In genomic region chrIV:8529039-8529438, ce11 we compare ENCODE assay signal across 4 worm cellular contexts.
TF ChIP-seq lines count a peak whose summit lies in the region.

No protein-coding gene starts in this region.

TF ChIP-seq in whole organism, L1 larva, 84 proteins besides CTCF, POLR2A, EP300 and RAD21 (continued from another document and continues in another):
- TF ChIP-seq efl-3 (GFP tag; optimal IDR thresholded peaks at IDR 0.05; lab: Kevin White, UChicago) (no peak), ces-1 (GFP tag; optimal IDR thresholded peaks at IDR 0.05; lab: Kevin White, UChicago) (no peak), fkh-10 (GFP tag; optimal IDR thresholded peaks at IDR 0.05; lab: Kevin White, UChicago) (no peak), lin-13 (GFP tag; optimal IDR thresholded peaks at IDR 0.05; lab: Kevin White, UChicago) (peak; percentile 26), dsc-1 (tag; optimal IDR thresholded peaks at IDR 0.05; lab: Kevin White, UChicago) (no peak), ceh-88 (GFP tag; IDR thresholded peaks at IDR 0.05; lab: Robert Waterston, UW) (no peak), egl-13 (tag; optimal IDR thresholded peaks at IDR 0.05; lab: Kevin White, UChicago) (no peak), ceh-82 (tag; optimal IDR thresholded peaks at IDR 0.05; lab: Kevin White, UChicago) (no peak), hpl-2 (GFP tag; optimal IDR thresholded peaks at IDR 0.05; lab: Kevin White, UChicago) (no peak), lin-35 (GFP tag; optimal IDR thresholded peaks at IDR 0.05; lab: Kevin White, UChicago) (peak in 1 of 2 experiments; percentile 72), elt-3 (tag; optimal IDR thresholded peaks at IDR 0.05; lab: Kevin White, UChicago) (peak in 5 of 6 experiments; percentile 25 to 99 (median 70)), blmp-1 (tag; optimal IDR thresholded peaks at IDR 0.05; lab: Kevin White, UChicago) (peak; percentile 92), ceh-90 (tag; optimal IDR thresholded peaks at IDR 0.05; lab: Kevin White, UChicago) (no peak), unc-62 (GFP tag; optimal IDR thresholded peaks at IDR 0.05; lab: Kevin White, UChicago) (no peak), nhr-20 (tag; optimal IDR thresholded peaks at IDR 0.05; lab: Kevin White, UChicago) (peak; percentile 92), nhr-28 (tag; optimal IDR thresholded peaks at IDR 0.05; lab: Kevin White, UChicago) (no peak), nhr-84 (tag; optimal IDR thresholded peaks at IDR 0.05; lab: Kevin White, UChicago) (no peak), F16B12.6 (tag; optimal IDR thresholded peaks at IDR 0.05; lab: Kevin White, UChicago) (no peak), lir-3 (tag; optimal IDR thresholded peaks at IDR 0.05; lab: Kevin White, UChicago; ENCODE audit: poor library complexity) (peak; percentile 6), xbp-1 (tag; optimal IDR thresholded peaks at IDR 0.05; lab: Kevin White, UChicago) (peak; percentile 72), ceh-63 (GFP tag; optimal IDR thresholded peaks at IDR 0.05; lab: Kevin White, UChicago) (no peak), Y116A8C.19 (tag; optimal IDR thresholded peaks at IDR 0.05; lab: Kevin White, UChicago; ENCODE audit: borderline replicate concordance) (no peak), lsy-2 (tag; optimal IDR thresholded peaks at IDR 0.05; lab: Kevin White, UChicago) (peak; percentile 40 to 74), C04F5.9 (tag; optimal IDR thresholded peaks at IDR 0.05; lab: Kevin White, UChicago) (no peak), nhr-90 (tag; optimal IDR thresholded peaks at IDR 0.05; lab: Kevin White, UChicago; ENCODE audit: poor library complexity) (peak; percentile 84), ama-1 (optimal IDR thresholded peaks at IDR 0.05; lab: Kevin White, UChicago) (no peak), zag-1 (tag; optimal IDR thresholded peaks at IDR 0.05; lab: Kevin White, UChicago) (no peak), alr-1 (tag; optimal IDR thresholded peaks at IDR 0.05; lab: Kevin White, UChicago; ENCODE audit: borderline replicate concordance) (no peak), hlh-17 (GFP tag; optimal IDR thresholded peaks at IDR 0.05; lab: Kevin White, UChicago; ENCODE audit: borderline replicate concordance) (no peak), swsn-7 (tag; optimal IDR thresholded peaks at IDR 0.05; lab: Kevin White, UChicago) (peak; percentile 46), aly-2 (tag; optimal IDR thresholded peaks at IDR 0.05; lab: Kevin White, UChicago) (no peak), grh-1 (GFP tag; IDR thresholded peaks at IDR 0.05; lab: Robert Waterston, UW) (peak; percentile 95)

TF ChIP-seq in whole organism, L2 larva, 48 proteins besides CTCF, POLR2A, EP300 and RAD21 (continued from another document):
- TF ChIP-seq sma-9 (GFP tag; optimal IDR thresholded peaks at IDR 0.05; lab: Kevin White, UChicago) (peak; percentile 96), sma-9 (tag; optimal IDR thresholded peaks at IDR 0.05; lab: Kevin White, UChicago) (no peak), fos-1 (tag; optimal IDR thresholded peaks at IDR 0.05; lab: Kevin White, UChicago) (peak; percentile 11), C34F6.9 (tag; optimal IDR thresholded peaks at IDR 0.05; lab: Kevin White, UChicago) (peak; percentile 17), nhr-23 (tag; optimal IDR thresholded peaks at IDR 0.05; lab: Kevin White, UChicago) (no peak), lin-13 (GFP tag; optimal IDR thresholded peaks at IDR 0.05; lab: Kevin White, UChicago) (no peak), nhr-237 (tag; optimal IDR thresholded peaks at IDR 0.05; lab: Kevin White, UChicago) (no peak), gmeb-1 (tag; optimal IDR thresholded peaks at IDR 0.05; lab: Kevin White, UChicago) (peak; percentile 55), alr-1 (tag; optimal IDR thresholded peaks at IDR 0.05; lab: Kevin White, UChicago) (no peak), nhr-6 (tag; optimal IDR thresholded peaks at IDR 0.05; lab: Kevin White, UChicago) (peak; percentile 76), snpc-4 (tag; optimal IDR thresholded peaks at IDR 0.05; lab: Kevin White, UChicago) (no peak), unc-62 (GFP tag; optimal IDR thresholded peaks at IDR 0.05; lab: Kevin White, UChicago) (no peak), lin-39 (tag; optimal IDR thresholded peaks at IDR 0.05; lab: Kevin White, UChicago) (no peak), nhr-11 (tag; optimal IDR thresholded peaks at IDR 0.05; lab: Kevin White, UChicago) (no peak), blmp-1 (tag; optimal IDR thresholded peaks at IDR 0.05; lab: Kevin White, UChicago; ENCODE audit: insufficient read depth) (peak; percentile 73), peb-1 (tag; optimal IDR thresholded peaks at IDR 0.05; lab: Kevin White, UChicago) (no peak), sma-3 (GFP tag; optimal IDR thresholded peaks at IDR 0.05; lab: Kevin White, UChicago) (peak; percentile 91), ztf-11 (tag; optimal IDR thresholded peaks at IDR 0.05; lab: Kevin White, UChicago) (no peak), lsy-2 (tag; optimal IDR thresholded peaks at IDR 0.05; lab: Kevin White, UChicago) (peak in 1 of 2 experiments; percentile 58), aly-2 (tag; optimal IDR thresholded peaks at IDR 0.05; lab: Kevin White, UChicago) (no peak), nhr-25 (tag; optimal IDR thresholded peaks at IDR 0.05; lab: Kevin White, UChicago) (peak; percentile 95), Y55F3AM.14 (GFP tag; optimal IDR thresholded peaks at IDR 0.05; lab: Kevin White, UChicago) (no peak), mab-5 (tag; optimal IDR thresholded peaks at IDR 0.05; lab: Kevin White, UChicago) (no peak), ceh-82 (tag; optimal IDR thresholded peaks at IDR 0.05; lab: Kevin White, UChicago) (no peak), sem-4 (tag; optimal IDR thresholded peaks at IDR 0.05; lab: Kevin White, UChicago) (peak; percentile 50), elt-3 (tag; optimal IDR thresholded peaks at IDR 0.05; lab: Kevin White, UChicago) (no peak), zag-1 (tag; optimal IDR thresholded peaks at IDR 0.05; lab: Kevin White, UChicago) (no peak), nhr-12 (tag; optimal IDR thresholded peaks at IDR 0.05; lab: Kevin White, UChicago) (no peak), nhr-10 (tag; optimal IDR thresholded peaks at IDR 0.05; lab: Kevin White, UChicago) (no peak), egl-27 (tag; optimal IDR thresholded peaks at IDR 0.05; lab: Kevin White, UChicago) (peak; percentile 66), ztf-4 (tag; optimal IDR thresholded peaks at IDR 0.05; lab: Kevin White, UChicago) (no peak), unc-55 (GFP tag; optimal IDR thresholded peaks at IDR 0.05; lab: Kevin White, UChicago) (no peak), nhr-21 (tag; optimal IDR thresholded peaks at IDR 0.05; lab: Kevin White, UChicago) (peak; percentile 93), dmd-4 (tag; optimal IDR thresholded peaks at IDR 0.05; lab: Kevin White, UChicago) (no peak)

TF ChIP-seq in whole organism, L3 larva, 47 proteins besides CTCF, POLR2A, EP300 and RAD21 (continued from another document):
- TF ChIP-seq ZK546.5 (tag; optimal IDR thresholded peaks at IDR 0.05; lab: Kevin White, UChicago) (no peak), nhr-23 (tag; optimal IDR thresholded peaks at IDR 0.05; lab: Kevin White, UChicago) (peak; percentile 95), lsy-12 (tag; optimal IDR thresholded peaks at IDR 0.05; lab: Kevin White, UChicago) (peak; percentile 55), nhr-43 (tag; optimal IDR thresholded peaks at IDR 0.05; lab: Kevin White, UChicago; ENCODE audit: poor library complexity, severe bottlenecking) (peak; percentile 96), nfya-1 (tag; optimal IDR thresholded peaks at IDR 0.05; lab: Kevin White, UChicago; ENCODE audit: insufficient read depth) (peak; percentile 9)

TF ChIP-seq in whole organism, L4 larva, 104 proteins besides CTCF, POLR2A, EP300 and RAD21 (continued from another document):
- 0 out of 2 replicates have a peak, but pooled peaks have one; percentile 8 for TF ChIP-seq ctbp-1 (GFP tag; IDR thresholded peaks at IDR 0.05; lab: Robert Waterston, UW)
- peak; percentile 34; the same call in 1 of the 2 replicates for TF ChIP-seq mdt-29 (GFP tag; IDR thresholded peaks at IDR 0.05; lab: Robert Waterston, UW)
- TF ChIP-seq hlh-30 (tag; optimal IDR thresholded peaks at IDR 0.05; lab: Kevin White, UChicago; ENCODE audit: insufficient read depth), result peak; percentile 82
- no peak; the same call in 1 of the 2 replicates for TF ChIP-seq mxl-2 (GFP tag; conservative IDR thresholded peaks at IDR 0.05; lab: Robert Waterston, UW)
- TF ChIP-seq tag-97 (GFP tag; IDR thresholded peaks at IDR 0.05; lab: Robert Waterston, UW), result no peak
- TF ChIP-seq tra-1 (GFP tag; IDR thresholded peaks at IDR 0.05; lab: Robert Waterston, UW), result no peak
- 0 out of 2 replicates have a peak, but pooled peaks have one; percentile 14 for TF ChIP-seq zfp-3 (GFP tag; conservative IDR thresholded peaks at IDR 0.05; lab: Robert Waterston, UW)
- peak; percentile 75 for TF ChIP-seq nhr-28 (tag; optimal IDR thresholded peaks at IDR 0.05; lab: Kevin White, UChicago)
- TF ChIP-seq snpc-4 (tag; optimal IDR thresholded peaks at IDR 0.05; lab: Kevin White, UChicago), result no peak
- TF ChIP-seq zip-11 (GFP tag; IDR thresholded peaks at IDR 0.05; lab: Robert Waterston, UW), result no peak
- peak in 1 of 2 experiments; percentile 63 for TF ChIP-seq mdl-1 (tag; optimal IDR thresholded peaks at IDR 0.05; lab: Kevin White, UChicago)
- TF ChIP-seq cey-2 (tag; optimal IDR thresholded peaks at IDR 0.05; lab: Kevin White, UChicago; ENCODE audit: borderline replicate concordance, insufficient read depth), result peak; percentile 55
- TF ChIP-seq lsy-2 (tag; optimal IDR thresholded peaks at IDR 0.05; lab: Kevin White, UChicago), result peak in 1 of 2 experiments; percentile 56
TF ChIP-seq in whole organism, L4 larva: peak in this region for 19.
